Worm (Caenorhabditis elegans): ENCODE results near the gene hog-1.

Gene hog-1

ce11 chrX:5819702-5820470 is 34.2 kb downstream of the hog-1 start:
- TF ChIP-seq sem-2 (GFP tag; optimal IDR thresholded peaks at IDR 0.05) (no peak), zip-8 (tag; optimal IDR thresholded peaks at IDR 0.05) (no peak), nhr-237 (tag; optimal IDR thresholded peaks at IDR 0.05) (no peak), ham-2 (GFP tag; optimal IDR thresholded peaks at IDR 0.05) (no peak), pha-4 (tag; optimal IDR thresholded peaks at IDR 0.05) (no peak), lin-13 (tag; optimal IDR thresholded peaks at IDR 0.05) (no peak), elt-1 (tag; optimal IDR thresholded peaks at IDR 0.05; ENCODE audit: borderline replicate concordance, insufficient read depth) (no peak), blmp-1 (tag; optimal IDR thresholded peaks at IDR 0.05) (no peak), lsy-2 (tag; optimal IDR thresholded peaks at IDR 0.05) (no peak), snpc-4 (tag; optimal IDR thresholded peaks at IDR 0.05) (no peak), nhr-76 (tag; optimal IDR thresholded peaks at IDR 0.05) (no peak), lin-32 (GFP tag; optimal IDR thresholded peaks at IDR 0.05) (no peak), ceh-83 (GFP tag; optimal IDR thresholded peaks at IDR 0.05) (no peak), unc-62 (GFP tag; optimal IDR thresholded peaks at IDR 0.05) (no peak), drap-1 (GFP tag; optimal IDR thresholded peaks at IDR 0.05) (no peak), tbx-8 (GFP tag; optimal IDR thresholded peaks at IDR 0.05) (no peak)

- TF ChIP-seq unc-62 (GFP tag; optimal IDR thresholded peaks at IDR 0.05) (peak; percentile 69), unc-120 (tag; optimal IDR thresholded peaks at IDR 0.05; ENCODE audit: poor library complexity, severe bottlenecking) (no peak), ztf-11 (tag; optimal IDR thresholded peaks at IDR 0.05) (peak; percentile 61), sptf-1 (tag; optimal IDR thresholded peaks at IDR 0.05) (peak; percentile 67), lin-13 (tag; optimal IDR thresholded peaks at IDR 0.05) (peak; percentile 8), drap-1 (GFP tag; optimal IDR thresholded peaks at IDR 0.05) (peak; percentile 75), pha-4 (tag; optimal IDR thresholded peaks at IDR 0.05) (peak; percentile 58), M03D4.4 (tag; optimal IDR thresholded peaks at IDR 0.05) (no peak), mls-2 (tag; optimal IDR thresholded peaks at IDR 0.05) (peak; percentile 73), zip-8 (tag; optimal IDR thresholded peaks at IDR 0.05) (no peak), cnd-1 (tag; optimal IDR thresholded peaks at IDR 0.05) (peak; percentile 42), hlh-1 (tag; optimal IDR thresholded peaks at IDR 0.05) (peak; percentile 40), mep-1 (tag; optimal IDR thresholded peaks at IDR 0.05) (no peak), ham-2 (GFP tag; optimal IDR thresholded peaks at IDR 0.05) (peak; percentile 85), nhr-76 (tag; optimal IDR thresholded peaks at IDR 0.05) (no peak), flh-1 (GFP tag; optimal IDR thresholded peaks at IDR 0.05) (peak; percentile 29)
These were observed 35.9 kb downstream of the hog-1 start for ce11 chrX:5818176-5818575.

- TF ChIP-seq sptf-1 (tag; optimal IDR thresholded peaks at IDR 0.05) (no peak), bed-3 (GFP tag; optimal IDR thresholded peaks at IDR 0.05) (no peak), ceh-39 (tag; optimal IDR thresholded peaks at IDR 0.05) (no peak), nhr-237 (tag; optimal IDR thresholded peaks at IDR 0.05) (no peak), pha-4 (tag; optimal IDR thresholded peaks at IDR 0.05) (no peak), sem-2 (GFP tag; optimal IDR thresholded peaks at IDR 0.05) (no peak), mab-5 (tag; optimal IDR thresholded peaks at IDR 0.05) (no peak)
These were observed 37.0 kb downstream of the hog-1 start for ce11 chrX:5817078-5817477.

ce11 chrX:5816346-5816745 is 37.7 kb downstream of the hog-1 start:
- TF ChIP-seq nhr-237 (tag; optimal IDR thresholded peaks at IDR 0.05) (no peak), hlh-1 (tag; optimal IDR thresholded peaks at IDR 0.05) (no peak), drap-1 (GFP tag; optimal IDR thresholded peaks at IDR 0.05) (peak; percentile 54), sem-2 (GFP tag; optimal IDR thresholded peaks at IDR 0.05) (no peak), sptf-1 (tag; optimal IDR thresholded peaks at IDR 0.05) (peak; percentile 14), ztf-11 (tag; optimal IDR thresholded peaks at IDR 0.05) (no peak), M03D4.4 (tag; optimal IDR thresholded peaks at IDR 0.05) (peak; percentile 50), tbx-8 (GFP tag; optimal IDR thresholded peaks at IDR 0.05) (no peak), mls-2 (tag; optimal IDR thresholded peaks at IDR 0.05) (peak; percentile 73), unc-120 (tag; optimal IDR thresholded peaks at IDR 0.05; ENCODE audit: poor library complexity, severe bottlenecking) (peak; percentile 50), ces-1 (GFP tag; optimal IDR thresholded peaks at IDR 0.05) (peak; percentile 24), cnd-1 (tag; optimal IDR thresholded peaks at IDR 0.05) (peak; percentile 11), ham-2 (GFP tag; optimal IDR thresholded peaks at IDR 0.05) (peak; percentile 13), nhr-2 (tag; optimal IDR thresholded peaks at IDR 0.05) (no peak), lin-32 (GFP tag; optimal IDR thresholded peaks at IDR 0.05) (no peak)
